Fruit fly (Drosophila melanogaster) whole organism, adult: Measurements from ENCODE around the gene Rpn12R.

Source experiments
- CG7045 ChIP-seq: fragments of 200-800 bp; sonication (Bioruptor generic); optimal IDR thresholded peaks from 2 replicates; lab custom pipeline; 2017; ENCODE audit warnings: missing biosample characterization, mild to moderate bottlenecking, missing genetic modification characterization
- Crg-1 ChIP-seq: fragments of 200-800 bp; sonication (Bioruptor generic); optimal IDR thresholded peaks from 2 replicates; lab custom pipeline; 2016; ENCODE audit warnings: missing biosample characterization, missing genetic modification characterization
- Hr96 ChIP-seq: fragments of 200-800 bp; sonication (Bioruptor generic); optimal IDR thresholded peaks from 2 replicates; lab custom pipeline; 2016; ENCODE audit warnings: missing biosample characterization, missing genetic modification characterization
- bab1 ChIP-seq: fragments of 200-800 bp; sonication (Bioruptor generic); optimal IDR thresholded peaks from 3 replicates; lab custom pipeline; 2019; ENCODE audit warnings: missing biosample characterization, mild to moderate bottlenecking, missing genetic modification characterization, moderate library complexity
- kay ChIP-seq: fragments of 200-800 bp; sonication (Bioruptor generic); peaks from one replicate; lab custom pipeline; 2016; ENCODE audit warnings: missing biosample characterization, missing genetic modification characterization, borderline replicate concordance
- toe ChIP-seq: fragments of 200-800 bp; sonication (Bioruptor generic); optimal IDR thresholded peaks from 2 replicates; lab custom pipeline; 2016; ENCODE audit warnings: missing biosample characterization, missing genetic modification characterization

DNA sequence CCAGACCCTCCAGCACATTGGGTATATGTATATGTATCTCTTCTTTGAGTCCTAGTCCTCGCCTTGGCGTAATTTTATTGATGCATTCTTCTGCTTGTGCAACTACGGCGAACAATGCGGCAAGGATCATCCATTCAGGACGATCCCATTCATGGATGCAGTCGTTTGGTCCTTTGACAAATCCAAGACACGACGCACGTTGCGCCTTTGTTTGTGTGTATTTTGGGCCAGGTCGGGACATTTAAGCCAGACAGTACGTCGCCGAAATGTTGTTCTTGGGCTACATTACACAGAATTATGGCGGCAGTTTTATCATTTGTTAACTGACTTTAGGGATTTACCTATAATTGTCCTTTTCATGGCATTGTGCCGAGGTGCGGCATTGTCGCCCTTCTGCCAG is 2.7 kb upstream of the Rpn12R start:
- no peak for TF ChIP-seq bab1 (GFP tag; lab: Kevin White, UChicago)
- TF ChIP-seq Hr96 (GFP tag; lab: Kevin White, UChicago) = no peak
- TF ChIP-seq kay (GFP tag; lab: Kevin White, UChicago) = no peak
- TF ChIP-seq Crg-1 = no peak
- TF ChIP-seq CG7045 (GFP tag; lab: Kevin White, UChicago) = no peak
- TF ChIP-seq toe (GFP tag; lab: Kevin White, UChicago) = no peak
